Fruit fly (Drosophila melanogaster): ENCODE measurements around the gene RpS19a.
A peak's percentile ranks its signal among the peaks of the same experiment; 100 is the strongest.

RpS19a gene

dm6 chrX:16654931-16655409 is 17.3 kb downstream of the RpS19a start, which contains the start of the genes Nemp and r:
TSS of gene Nemp (minus strand) at chrX:16655015.
TSS of gene r (plus strand) at chrX:16655359.
- TF ChIP-seq foxo (GFP tag; optimal IDR thresholded peaks at IDR 0.05) (no peak), sv (GFP tag; optimal IDR thresholded peaks at IDR 0.05) (no peak), fru (GFP tag; optimal IDR thresholded peaks at IDR 0.05) (peak; percentile 23), woc (GFP tag; optimal IDR thresholded peaks at IDR 0.05) (no peak)

DNA sequence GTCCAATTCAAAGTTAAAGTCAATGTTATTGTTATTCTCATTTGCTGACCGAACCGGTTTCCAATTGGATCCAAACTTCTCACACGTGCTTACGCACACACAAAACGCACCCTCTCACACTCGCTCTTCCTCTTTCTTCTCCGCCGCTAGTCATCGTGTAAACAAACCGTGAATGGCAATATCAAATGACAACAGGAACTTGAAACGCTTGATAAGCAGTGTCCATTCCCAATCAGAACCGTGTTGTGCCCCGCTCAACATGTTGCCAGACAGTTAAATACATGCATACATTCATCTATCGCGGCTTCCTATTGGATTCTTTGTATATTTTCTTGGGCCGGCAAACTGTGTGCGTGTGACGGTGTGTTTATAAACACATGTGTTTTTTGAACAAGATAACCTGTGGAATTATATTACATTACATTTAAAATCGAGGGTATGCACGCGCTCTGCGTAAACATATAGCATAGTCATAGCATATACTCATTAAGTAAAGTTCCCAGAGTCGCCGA is 18.1 kb downstream of the RpS19a start:
- no peak for TF ChIP-seq br (GFP tag; optimal IDR thresholded peaks at IDR 0.05)
- no peak for TF ChIP-seq dmrt93B (GFP tag; optimal IDR thresholded peaks at IDR 0.05)
- no peak for TF ChIP-seq brk (GFP tag; optimal IDR thresholded peaks at IDR 0.05)
- TF ChIP-seq Sp1 (GFP tag; optimal IDR thresholded peaks at IDR 0.05): peak; percentile 14
- TF ChIP-seq rgr (GFP tag; optimal IDR thresholded peaks at IDR 0.05): peak; percentile 15
- no peak for TF ChIP-seq GATAd (GFP tag; optimal IDR thresholded peaks at IDR 0.05)
- no peak for TF ChIP-seq dsf (GFP tag; optimal IDR thresholded peaks at IDR 0.05; ENCODE audit: borderline replicate concordance)
- no peak for TF ChIP-seq N (GFP tag; optimal IDR thresholded peaks at IDR 0.05)
- TF ChIP-seq usp (GFP tag; optimal IDR thresholded peaks at IDR 0.05): no peak
- no peak for TF ChIP-seq ey (GFP tag; optimal IDR thresholded peaks at IDR 0.05)
- no peak for TF ChIP-seq tai (GFP tag; optimal IDR thresholded peaks at IDR 0.05)
- TF ChIP-seq Vsx2 (GFP tag; optimal IDR thresholded peaks at IDR 0.05; ENCODE audit: partially characterized antibody): no peak
- no peak for TF ChIP-seq Abd-B (GFP tag; optimal IDR thresholded peaks at IDR 0.05)
- no peak for TF ChIP-seq dl (GFP tag; optimal IDR thresholded peaks at IDR 0.05; ENCODE audit: insufficient read depth in 1 of 2, partially characterized antibody in 2 of 2)
- TF ChIP-seq fru (GFP tag; optimal IDR thresholded peaks at IDR 0.05): no peak
- TF ChIP-seq Rel (GFP tag; optimal IDR thresholded peaks at IDR 0.05): no peak
- TF ChIP-seq Rel (tag; optimal IDR thresholded peaks at IDR 0.05): peak; percentile 48
- peak; percentile 8 for TF ChIP-seq psq (GFP tag; optimal IDR thresholded peaks at IDR 0.05)
- TF ChIP-seq Hr78 (GFP tag; optimal IDR thresholded peaks at IDR 0.05): no peak
- no peak for TF ChIP-seq OdsH (GFP tag; optimal IDR thresholded peaks at IDR 0.05)
- TF ChIP-seq woc (GFP tag; optimal IDR thresholded peaks at IDR 0.05): no peak
- TF ChIP-seq foxo (GFP tag; optimal IDR thresholded peaks at IDR 0.05): no peak
- no peak for TF ChIP-seq Dif (GFP tag; optimal IDR thresholded peaks at IDR 0.05; ENCODE audit: partially characterized antibody)
- TF ChIP-seq Mio (GFP tag; optimal IDR thresholded peaks at IDR 0.05): no peak
- no peak for TF ChIP-seq sage (GFP tag; optimal IDR thresholded peaks at IDR 0.05)
- no peak for TF ChIP-seq CrebA (GFP tag; optimal IDR thresholded peaks at IDR 0.05; ENCODE audit: borderline replicate concordance)
- no peak for TF ChIP-seq Hr83 (GFP tag; optimal IDR thresholded peaks at IDR 0.05; ENCODE audit: poor library complexity, severe bottlenecking)

- TF ChIP-seq Abd-B (GFP tag; optimal IDR thresholded peaks at IDR 0.05) (no peak), brk (GFP tag; optimal IDR thresholded peaks at IDR 0.05) (no peak), sage (GFP tag; optimal IDR thresholded peaks at IDR 0.05) (no peak), Vsx2 (GFP tag; optimal IDR thresholded peaks at IDR 0.05; ENCODE audit: partially characterized antibody) (no peak), Hnf4 (GFP tag; optimal IDR thresholded peaks at IDR 0.05) (no peak), Myc (optimal IDR thresholded peaks at IDR 0.05) (no peak), Hr78 (GFP tag; optimal IDR thresholded peaks at IDR 0.05) (no peak), foxo (GFP tag; optimal IDR thresholded peaks at IDR 0.05) (no peak), dmrt93B (GFP tag; optimal IDR thresholded peaks at IDR 0.05) (no peak)
Measured at dm6 chrX:16660632-16661031, 22.9 kb downstream of the RpS19a start.

DNA sequence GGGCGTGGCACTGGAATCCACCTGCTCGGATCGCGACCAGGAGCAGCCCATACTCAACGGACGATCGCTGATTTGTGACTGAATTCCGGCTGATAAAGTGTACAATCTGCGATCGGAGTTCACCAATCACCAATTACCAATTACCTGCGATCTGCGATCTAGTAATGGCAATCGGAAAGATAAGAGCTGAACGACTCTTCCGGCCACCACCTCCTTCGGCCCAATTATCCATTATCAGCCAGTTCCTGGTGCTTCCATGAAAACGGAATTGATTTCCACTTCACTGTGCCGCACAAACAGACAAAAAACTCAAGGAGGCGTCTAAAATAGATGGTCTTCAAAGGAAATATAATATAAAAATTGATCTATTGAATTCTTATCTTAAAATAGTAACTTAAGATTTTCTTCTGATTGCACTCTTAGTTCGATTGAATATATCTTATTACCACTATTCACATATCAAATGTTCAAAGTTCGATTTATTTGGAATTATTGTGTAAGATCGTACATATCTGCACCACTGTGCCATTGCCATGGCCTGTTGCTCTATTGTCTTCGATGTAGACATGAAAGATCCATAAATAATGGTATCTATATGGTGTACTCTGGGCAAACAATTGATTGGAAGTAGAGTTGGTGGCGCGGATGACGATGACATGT is 26.8 kb downstream of the RpS19a start, which contains the start of gene CG15865:
Gene CG15865, minus strand, starts transcription at position 51 of the 660 bp plus-strand sequence.
- TF ChIP-seq Myc (optimal IDR thresholded peaks at IDR 0.05): no peak
- no peak for TF ChIP-seq lola (GFP tag; optimal IDR thresholded peaks at IDR 0.05)
- TF ChIP-seq Dif (GFP tag; optimal IDR thresholded peaks at IDR 0.05; ENCODE audit: partially characterized antibody): no peak
- TF ChIP-seq h (GFP tag; optimal IDR thresholded peaks at IDR 0.05): no peak
- TF ChIP-seq sv (GFP tag; optimal IDR thresholded peaks at IDR 0.05): no peak
- TF ChIP-seq dl (GFP tag; optimal IDR thresholded peaks at IDR 0.05; ENCODE audit: insufficient read depth in 1 of 2, partially characterized antibody in 2 of 2): no peak
- TF ChIP-seq dsf (GFP tag; optimal IDR thresholded peaks at IDR 0.05; ENCODE audit: borderline replicate concordance): no peak
- TF ChIP-seq Dfd (GFP tag; optimal IDR thresholded peaks at IDR 0.05): no peak

Measured in whole organism, wandering third instar larva.